Fruit fly (Drosophila melanogaster): ENCODE data around the gene Sfp87B.

dm6 chr3R:12307569-12307968 is 34.6 kb downstream of the Sfp87B start:
- no peak for TF ChIP-seq EcR (GFP tag; optimal IDR thresholded peaks at IDR 0.05)
- no peak for TF ChIP-seq CG8478 (optimal IDR thresholded peaks at IDR 0.05)
- no peak for TF ChIP-seq psq (optimal IDR thresholded peaks at IDR 0.05)
- no peak for TF ChIP-seq usp (GFP tag; optimal IDR thresholded peaks at IDR 0.05)
